Fruit fly (Drosophila melanogaster): Measurements from ENCODE around the gene Grip163.

The Grip163 gene

DNA sequence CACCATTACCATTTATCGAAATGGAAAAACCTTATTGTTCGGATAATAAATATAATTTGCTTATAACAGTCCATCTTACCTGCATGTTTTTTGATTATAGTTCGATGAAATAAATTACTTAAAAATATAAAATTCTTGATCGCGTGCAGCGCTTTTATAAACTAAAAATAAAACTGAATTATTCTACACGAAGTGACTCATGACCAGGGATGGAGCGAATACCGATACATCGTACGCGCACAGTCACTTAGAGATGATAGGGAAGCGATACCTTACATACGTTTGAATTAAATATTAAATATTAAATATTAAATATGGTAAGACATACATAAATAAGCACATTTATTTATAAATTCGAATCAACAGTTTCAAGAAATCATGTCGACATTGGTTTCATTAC is 5.0 kb downstream of the Grip163 start, which contains the start of gene viaf (continued):
- TF ChIP-seq CG4360 (GFP tag; IDR thresholded peaks at IDR 0.05), result no peak
- TF ChIP-seq CG31441 (GFP tag; IDR thresholded peaks at IDR 0.05), result no peak; the same call in 1 of the 2 replicates
- no peak for TF ChIP-seq danr (GFP tag; IDR thresholded peaks at IDR 0.05)
- TF ChIP-seq pb (GFP tag; optimal IDR thresholded peaks at IDR 0.05), result no peak
- TF ChIP-seq z (GFP tag; IDR thresholded peaks at IDR 0.05), result no peak
- peak; percentile 95 for TF ChIP-seq CG3995 (GFP tag; optimal IDR thresholded peaks at IDR 0.05)
- peak; percentile 2 for TF ChIP-seq luna (GFP tag; optimal IDR thresholded peaks at IDR 0.05)
- no peak for TF ChIP-seq Hr78 (GFP tag; optimal IDR thresholded peaks at IDR 0.05)
- TF ChIP-seq CG9727 (GFP tag; optimal IDR thresholded peaks at IDR 0.05), result peak; percentile 43
- no peak for TF ChIP-seq wdn (GFP tag; IDR thresholded peaks at IDR 0.05)
- no peak for TF ChIP-seq CG9609 (GFP tag; optimal IDR thresholded peaks at IDR 0.05)
- TF ChIP-seq fd64A (GFP tag; optimal IDR thresholded peaks at IDR 0.05), result no peak
- TF ChIP-seq CG2116 (GFP tag; optimal IDR thresholded peaks at IDR 0.05), result peak; percentile 58
- peak; percentile 90 for TF ChIP-seq CG16813 (GFP tag; IDR thresholded peaks at IDR 0.05; ENCODE audit: partially characterized antibody)
- TF ChIP-seq ems (GFP tag; optimal IDR thresholded peaks at IDR 0.05), result no peak
- TF ChIP-seq pros (GFP tag; optimal IDR thresholded peaks at IDR 0.05), result no peak
- TF ChIP-seq ash1 (GFP tag; optimal IDR thresholded peaks at IDR 0.05), result no peak
- TF ChIP-seq CG7271 (tag; optimal IDR thresholded peaks at IDR 0.05), result peak; percentile 14
- TF ChIP-seq pfk (GFP tag; optimal IDR thresholded peaks at IDR 0.05), result no peak
- TF ChIP-seq PHDP (tag; optimal IDR thresholded peaks at IDR 0.05), result no peak
- TF ChIP-seq chif (GFP tag; optimal IDR thresholded peaks at IDR 0.05), result no peak
- TF ChIP-seq CG32772 (GFP tag; IDR thresholded peaks at IDR 0.05), result no peak
- TF ChIP-seq lola (GFP tag; optimal IDR thresholded peaks at IDR 0.05), result no peak
- TF ChIP-seq Xbp1 (GFP tag; optimal IDR thresholded peaks at IDR 0.05), result peak; percentile 78
- no peak for TF ChIP-seq run (tag; optimal IDR thresholded peaks at IDR 0.05)
- TF ChIP-seq Stat92E (GFP tag; optimal IDR thresholded peaks at IDR 0.05), result no peak
- TF ChIP-seq CG12659 (GFP tag; optimal IDR thresholded peaks at IDR 0.05), result peak; percentile 78
- no peak for TF ChIP-seq CG4854 (GFP tag; optimal IDR thresholded peaks at IDR 0.05)
- no peak for TF ChIP-seq HHEX (GFP tag; optimal IDR thresholded peaks at IDR 0.05)
- peak; percentile 97 for TF ChIP-seq Opbp (GFP tag; IDR thresholded peaks at IDR 0.05; ENCODE audit: partially characterized antibody)
- TF ChIP-seq dan (GFP tag; IDR thresholded peaks at IDR 0.05), result no peak
- peak; percentile 26 for TF ChIP-seq CG12299 (tag; optimal IDR thresholded peaks at IDR 0.05)
- 0 out of 3 replicates have a peak, but pooled peaks have one; percentile 39 for TF ChIP-seq Dbx (GFP tag; IDR thresholded peaks at IDR 0.05)
- no peak; the same call in 2 of the 3 replicates for TF ChIP-seq ase (GFP tag; IDR thresholded peaks at IDR 0.05)
- TF ChIP-seq CG6765 (GFP tag; optimal IDR thresholded peaks at IDR 0.05), result no peak
- TF ChIP-seq Taf1 (GFP tag; IDR thresholded peaks at IDR 0.05), result no peak; the same call in 1 of the 2 replicates
- TF ChIP-seq Mes4 (GFP tag; optimal IDR thresholded peaks at IDR 0.05), result no peak
- TF ChIP-seq ftz-f1 (GFP tag; optimal IDR thresholded peaks at IDR 0.05), result no peak
- peak; percentile 22 for TF ChIP-seq fd96Cb (tag; optimal IDR thresholded peaks at IDR 0.05)
- no peak for TF ChIP-seq btn (GFP tag; optimal IDR thresholded peaks at IDR 0.05)
- TF ChIP-seq CG18764 (GFP tag; optimal IDR thresholded peaks at IDR 0.05), result peak; percentile 67
- no peak for TF ChIP-seq CHES-1-like (GFP tag; optimal IDR thresholded peaks at IDR 0.05)
- no peak for TF ChIP-seq CG8281 (tag; optimal IDR thresholded peaks at IDR 0.05)
- peak; percentile 92 for TF ChIP-seq CG7963 (GFP tag; IDR thresholded peaks at IDR 0.05; ENCODE audit: partially characterized antibody)
- no peak for TF ChIP-seq Eip74EF (GFP tag; optimal IDR thresholded peaks at IDR 0.05)
- no peak for TF ChIP-seq HmgD (GFP tag; optimal IDR thresholded peaks at IDR 0.05)
- no peak for TF ChIP-seq CG8388 (GFP tag; optimal IDR thresholded peaks at IDR 0.05)
- TF ChIP-seq pita (GFP tag; optimal IDR thresholded peaks at IDR 0.05), result no peak
- no peak for TF ChIP-seq Lpt (GFP tag; optimal IDR thresholded peaks at IDR 0.05)
- no peak for TF ChIP-seq CG18011 (GFP tag; optimal IDR thresholded peaks at IDR 0.05)
